Fruit fly (Drosophila melanogaster) S2 (cell line): Measurements from ENCODE around the gene CG34323.

Source experiments
- CG8478 ChIP-seq: fragments of >200 bp; optimal IDR thresholded peaks from 2 replicates; lab custom pipeline; 2018
- CTCF ChIP-seq, 2 experiments: fragments of >200 bp; optimal IDR thresholded peaks; 2 replicates each; lab custom pipeline; 2018

- no peak for TF ChIP-seq CTCF (optimal IDR thresholded peaks at IDR 0.05; lab: Kevin White, UChicago)
- TF ChIP-seq CG8478, result no peak
These were observed 5.3 kb downstream of the CG34323 start for dm6 chrX:12075569-12075968.
